Fruit fly (Drosophila melanogaster): ENCODE data around the gene Gss1.

Gene Gss1

DNA sequence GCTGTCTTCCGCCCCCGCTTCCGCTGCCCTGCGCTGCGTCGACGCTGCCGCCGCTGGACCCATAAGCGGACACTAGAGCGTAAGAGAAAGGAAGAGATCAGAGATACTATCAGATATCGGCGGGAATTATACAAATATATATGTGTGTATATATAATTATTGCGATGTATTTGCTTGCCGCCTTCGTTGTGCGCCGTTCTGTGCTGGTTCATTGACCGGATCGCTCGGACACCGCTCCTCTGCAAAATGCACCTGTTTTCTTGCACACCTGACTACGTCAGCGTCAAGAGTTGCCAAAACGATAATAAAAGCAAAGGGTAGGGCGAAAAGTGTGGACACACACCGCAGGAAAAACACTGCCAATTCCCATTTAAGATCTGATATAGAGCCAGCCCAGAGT lies 16.0 kb upstream of the Gss1 start:
- TF ChIP-seq Hr83 (GFP tag; optimal IDR thresholded peaks at IDR 0.05; ENCODE audit: poor library complexity, severe bottlenecking) (no peak), dl (GFP tag; optimal IDR thresholded peaks at IDR 0.05; ENCODE audit: insufficient read depth in 1 of 2, partially characterized antibody in 2 of 2) (no peak)

- TF ChIP-seq HLH106 (tag; optimal IDR thresholded peaks at IDR 0.05) = no peak
- peak; percentile 27 for TF ChIP-seq psq (GFP tag; optimal IDR thresholded peaks at IDR 0.05)
- TF ChIP-seq sv (GFP tag; optimal IDR thresholded peaks at IDR 0.05) = no peak
- TF ChIP-seq Hr78 (GFP tag; optimal IDR thresholded peaks at IDR 0.05) = no peak
- TF ChIP-seq Hnf4 (GFP tag; optimal IDR thresholded peaks at IDR 0.05) = no peak
- no peak for TF ChIP-seq Abd-B (GFP tag; optimal IDR thresholded peaks at IDR 0.05)
- TF ChIP-seq rgr (GFP tag; optimal IDR thresholded peaks at IDR 0.05) = no peak
- no peak for TF ChIP-seq pan (optimal IDR thresholded peaks at IDR 0.05)
- TF ChIP-seq Hr83 (GFP tag; optimal IDR thresholded peaks at IDR 0.05; ENCODE audit: poor library complexity, severe bottlenecking) = no peak
- peak; percentile 2 for TF ChIP-seq h (GFP tag; optimal IDR thresholded peaks at IDR 0.05)
- no peak for TF ChIP-seq Dfd (GFP tag; optimal IDR thresholded peaks at IDR 0.05)
- TF ChIP-seq Sp1 (GFP tag; optimal IDR thresholded peaks at IDR 0.05) = no peak
- no peak for TF ChIP-seq sage (GFP tag; optimal IDR thresholded peaks at IDR 0.05)
- TF ChIP-seq dmrt93B (GFP tag; optimal IDR thresholded peaks at IDR 0.05) = no peak
- no peak for TF ChIP-seq br (GFP tag; optimal IDR thresholded peaks at IDR 0.05)
- TF ChIP-seq Myc (optimal IDR thresholded peaks at IDR 0.05) = no peak
- TF ChIP-seq Jra (GFP tag; optimal IDR thresholded peaks at IDR 0.05) = no peak
- TF ChIP-seq CrebA (GFP tag; optimal IDR thresholded peaks at IDR 0.05; ENCODE audit: borderline replicate concordance) = no peak
- no peak for TF ChIP-seq lola (GFP tag; optimal IDR thresholded peaks at IDR 0.05)
- TF ChIP-seq Dif (GFP tag; optimal IDR thresholded peaks at IDR 0.05; ENCODE audit: partially characterized antibody) = no peak
- TF ChIP-seq Vsx2 (GFP tag; optimal IDR thresholded peaks at IDR 0.05; ENCODE audit: partially characterized antibody) = no peak
- no peak for TF ChIP-seq Rel (GFP tag; optimal IDR thresholded peaks at IDR 0.05)
- TF ChIP-seq Rel (tag; optimal IDR thresholded peaks at IDR 0.05) = peak; percentile 80
- TF ChIP-seq CG32264 (GFP tag; optimal IDR thresholded peaks at IDR 0.05) = no peak
- TF ChIP-seq fru (GFP tag; optimal IDR thresholded peaks at IDR 0.05) = peak; percentile 10
- TF ChIP-seq jim (GFP tag; optimal IDR thresholded peaks at IDR 0.05) = no peak
- no peak for TF ChIP-seq dsf (GFP tag; optimal IDR thresholded peaks at IDR 0.05; ENCODE audit: borderline replicate concordance)
- no peak for TF ChIP-seq brk (GFP tag; optimal IDR thresholded peaks at IDR 0.05)
- TF ChIP-seq foxo (GFP tag; optimal IDR thresholded peaks at IDR 0.05) = peak in 1 of 2 experiments; percentile 49
- no peak for TF ChIP-seq usp (GFP tag; optimal IDR thresholded peaks at IDR 0.05)
Measured at dm6 chrX:17875014-17875589, 14.2 kb upstream of the Gss1 start.

- no peak for TF ChIP-seq dl (GFP tag; optimal IDR thresholded peaks at IDR 0.05; ENCODE audit: insufficient read depth in 1 of 2, partially characterized antibody in 2 of 2)
- TF ChIP-seq Rel (GFP tag; optimal IDR thresholded peaks at IDR 0.05) = no peak
- peak; percentile 1 for TF ChIP-seq Rel (tag; optimal IDR thresholded peaks at IDR 0.05)
Measured at dm6 chrX:17875695-17876094, 13.7 kb upstream of the Gss1 start.

DNA sequence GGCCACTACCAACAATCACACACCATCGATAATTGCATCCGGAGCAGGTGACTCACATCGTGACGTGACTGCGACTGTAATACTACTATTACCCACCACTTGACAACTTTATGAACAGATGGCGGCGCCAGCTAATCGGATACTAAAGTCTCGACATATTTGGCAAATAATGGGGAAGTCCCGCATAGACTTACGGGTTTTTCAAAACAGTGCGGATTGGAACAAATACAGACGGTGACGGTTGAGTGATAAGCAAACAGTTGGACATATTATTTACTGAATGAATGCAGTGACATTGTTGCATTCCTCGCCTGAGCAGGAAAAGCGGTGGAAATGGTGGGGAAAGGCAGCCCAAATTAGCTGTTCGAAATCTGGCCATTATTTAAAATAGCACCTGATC lies 12.8 kb upstream of the Gss1 start:
- no peak for TF ChIP-seq Rel (GFP tag; optimal IDR thresholded peaks at IDR 0.05)
- peak; percentile 96 for TF ChIP-seq Rel (tag; optimal IDR thresholded peaks at IDR 0.05)
- TF ChIP-seq Dif (GFP tag; optimal IDR thresholded peaks at IDR 0.05; ENCODE audit: partially characterized antibody) = no peak
- no peak for TF ChIP-seq CrebA (GFP tag; optimal IDR thresholded peaks at IDR 0.05; ENCODE audit: borderline replicate concordance)
- no peak for TF ChIP-seq HLH106 (tag; optimal IDR thresholded peaks at IDR 0.05)
- TF ChIP-seq Vsx2 (GFP tag; optimal IDR thresholded peaks at IDR 0.05; ENCODE audit: partially characterized antibody) = no peak
- no peak for TF ChIP-seq lola (GFP tag; optimal IDR thresholded peaks at IDR 0.05)

- TF ChIP-seq rgr (GFP tag; optimal IDR thresholded peaks at IDR 0.05) = no peak
- TF ChIP-seq Rel (GFP tag; optimal IDR thresholded peaks at IDR 0.05) = no peak
- TF ChIP-seq Rel (tag; optimal IDR thresholded peaks at IDR 0.05) = peak; percentile 56
- no peak for TF ChIP-seq tai (GFP tag; optimal IDR thresholded peaks at IDR 0.05)
Measured at dm6 chrX:17877974-17878373, 11.4 kb upstream of the Gss1 start.
